Worm (Caenorhabditis elegans) whole organism, young adult: Measurements from ENCODE around the gene sru-27.

ENCODE experiments used
- F39B2.1 ChIP-seq: fragments of 200-800 bp; sonication (Bioruptor generic); IDR thresholded peaks from 2 replicates; pipeline ENCODE4 v1.3.6; 2022; ENCODE audit warnings: missing genetic modification reagents, missing genetic modification characterization, missing compliant biosample characterization
- attf-3 ChIP-seq: fragments of 200-800 bp; sonication (Bioruptor generic); conservative IDR thresholded peaks from 2 replicates; pipeline ENCODE4 v1.3.6; 2022; ENCODE audit warnings: missing genetic modification reagents, missing genetic modification characterization, missing compliant biosample characterization
- efl-1 ChIP-seq: fragments of 150-350 bp; optimal IDR thresholded peaks from 2 replicates; lab custom pipeline; 2014; ENCODE audit warnings: missing biosample characterization, missing genetic modification reagents, missing genetic modification characterization
- let-607 ChIP-seq, 2 experiments: fragments of 200-800 bp in 1 of 2; sonication (Bioruptor generic) in 1 of 2; sonication (generic microtip) in 1 of 2; optimal IDR thresholded peaks; 2 replicates each; lab custom pipeline; 2016 to 2018; ENCODE audit warnings: mild to moderate bottlenecking in 2 of 2, missing compliant biosample characterization in 2 of 2, missing genetic modification characterization in 2 of 2, moderate library complexity in 2 of 2, missing genotype in 1 of 2
- nfya-2 ChIP-seq: fragments of 200-800 bp; sonication (Bioruptor generic); IDR thresholded peaks from 2 replicates; pipeline ENCODE4 v1.3.6; 2022; ENCODE audit warnings: missing genetic modification reagents, missing genetic modification characterization, missing compliant biosample characterization

DNA sequence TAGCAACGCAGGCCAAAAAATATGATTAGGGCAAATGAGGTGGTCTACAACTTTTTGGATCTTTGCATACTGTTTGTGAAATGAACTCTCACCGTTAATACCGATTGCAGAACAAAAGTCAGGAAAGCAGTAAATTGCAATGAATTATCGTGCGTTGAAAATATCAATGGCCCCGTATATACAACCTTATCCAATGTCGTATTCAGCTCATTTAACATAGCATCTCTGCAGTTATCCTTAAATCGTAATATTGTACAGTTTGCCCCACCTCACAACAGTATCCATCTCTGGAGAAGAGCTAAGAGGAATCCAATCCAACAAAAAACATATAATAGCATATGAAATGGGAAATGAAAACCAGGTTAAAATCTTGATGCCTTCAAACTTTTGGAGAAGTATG is 33.2 kb downstream of the sru-27 start:
- TF ChIP-seq let-607 (tag; optimal IDR thresholded peaks at IDR 0.05; lab: Kevin White, UChicago): no peak
- TF ChIP-seq F39B2.1 (GFP tag; lab: Robert Waterston, UW): no peak
- no peak for TF ChIP-seq efl-1
- TF ChIP-seq attf-3 (GFP tag; lab: Robert Waterston, UW): no peak
- TF ChIP-seq nfya-2 (GFP tag; lab: Robert Waterston, UW): no peak
